Fruit fly (Drosophila melanogaster) whole organism, embryonic: ENCODE measurements around the gene CG15878.
A peak's percentile ranks its signal among the peaks of the same experiment; 100 is the strongest.

ENCODE experiments used
- ATbp ChIP-seq: fragments of 200-800 bp; sonication (Bioruptor generic); optimal IDR thresholded peaks from 2 replicates; lab custom pipeline; 2017; ENCODE audit warnings: missing biosample characterization, mild to moderate bottlenecking, missing genetic modification characterization, missing genetic modification reagents
- Ada2b ChIP-seq: fragments of 200-800 bp; sonication (Bioruptor generic); IDR thresholded peaks from 2 replicates; pipeline ENCODE4 v1.3.6; 2022; ENCODE audit warnings: missing biosample characterization, missing genetic modification characterization
- Asciz ChIP-seq: fragments of 200-800 bp; sonication (Bioruptor generic); optimal IDR thresholded peaks from 2 replicates; lab custom pipeline; 2017; ENCODE audit warnings: missing biosample characterization, mild to moderate bottlenecking, missing genetic modification characterization, missing genetic modification reagents
- CG12769 ChIP-seq: fragments of 200-800 bp; sonication (Bioruptor generic); optimal IDR thresholded peaks from 2 replicates; lab custom pipeline; 2019; ENCODE audit warnings: missing biosample characterization, mild to moderate bottlenecking, missing genetic modification characterization, moderate library complexity
- CG12942 ChIP-seq: fragments of 200-800 bp; sonication (Bioruptor generic); optimal IDR thresholded peaks from 3 replicates; lab custom pipeline; 2016; ENCODE audit warnings: missing biosample characterization, missing genetic modification characterization
- CG14860 ChIP-seq: fragments of 200-800 bp; sonication (Bioruptor generic); IDR thresholded peaks from 3 replicates; pipeline ENCODE4 v1.3.6; 2022; ENCODE audit warnings: missing biosample characterization, missing genetic modification characterization; ENCODE audit not compliant: partially characterized antibody
- CG15073 ChIP-seq: fragments of 200-800 bp; sonication (Bioruptor generic); optimal IDR thresholded peaks from 2 replicates; lab custom pipeline; 2016; ENCODE audit warnings: missing biosample characterization, missing genetic modification characterization
- CG17359 ChIP-seq: fragments of 200-800 bp; sonication (Bioruptor generic); optimal IDR thresholded peaks from 3 replicates; lab custom pipeline; 2018; ENCODE audit warnings: missing biosample characterization, mild to moderate bottlenecking, missing genetic modification characterization, moderate library complexity
- CG18619 ChIP-seq: fragments of 200-800 bp; sonication (Bioruptor generic); optimal IDR thresholded peaks from 3 replicates; lab custom pipeline; 2017; ENCODE audit warnings: missing biosample characterization, mild to moderate bottlenecking, missing genetic modification characterization
- CG2202 ChIP-seq: fragments of 200-800 bp; sonication (Bioruptor generic); optimal IDR thresholded peaks from 2 replicates; lab custom pipeline; 2018; ENCODE audit warnings: missing biosample characterization, mild to moderate bottlenecking, missing genetic modification characterization
- CG2889 ChIP-seq: fragments of 200-800 bp; sonication (Bioruptor generic); IDR thresholded peaks from 3 replicates; pipeline ENCODE4 v1.3.6; 2022; ENCODE audit warnings: missing biosample characterization, missing genetic modification characterization
- CG3726 ChIP-seq: fragments of 200-800 bp; sonication (Bioruptor generic); IDR thresholded peaks from 3 replicates; pipeline ENCODE4, ENCODE4 v1.3.6; 2022; ENCODE audit warnings: missing biosample characterization, missing genetic modification characterization
- CG3847 ChIP-seq: fragments of 200-800 bp; sonication (Bioruptor generic); IDR thresholded peaks from 2 replicates; pipeline ENCODE4 v1.3.6; 2022; ENCODE audit warnings: missing biosample characterization, missing genetic modification characterization
- CG7271 ChIP-seq: fragments of 200-800 bp; sonication (Bioruptor generic); optimal IDR thresholded peaks from 2 replicates; lab custom pipeline; 2018; ENCODE audit warnings: missing biosample characterization, mild to moderate bottlenecking, missing genetic modification characterization, moderate library complexity
- CG7556 ChIP-seq: fragments of 200-800 bp; sonication (Bioruptor generic); optimal IDR thresholded peaks from 2 replicates; lab custom pipeline; 2017; ENCODE audit warnings: missing biosample characterization, mild to moderate bottlenecking, missing genetic modification characterization
- CG7928 ChIP-seq: fragments of 200-800 bp; sonication (Bioruptor generic); optimal IDR thresholded peaks from 2 replicates; lab custom pipeline; 2017; ENCODE audit warnings: missing biosample characterization, mild to moderate bottlenecking, missing genetic modification characterization
- CG8089 ChIP-seq: fragments of 200-800 bp; sonication (Bioruptor generic); optimal IDR thresholded peaks from 3 replicates; lab custom pipeline; 2016; ENCODE audit warnings: missing biosample characterization, missing genetic modification characterization
- CG9797 ChIP-seq: fragments of 200-800 bp; sonication (Bioruptor generic); optimal IDR thresholded peaks from 3 replicates; lab custom pipeline; 2018; ENCODE audit warnings: missing biosample characterization, mild to moderate bottlenecking, missing genetic modification characterization
- CTCF ChIP-seq: fragments of 200-800 bp; sonication (Bioruptor generic); optimal IDR thresholded peaks from 2 replicates; lab custom pipeline; 2017; ENCODE audit warnings: missing biosample characterization, mild to moderate bottlenecking, missing genetic modification characterization, moderate library complexity
- Chrac-16 ChIP-seq: fragments of 200-800 bp; sonication (Bioruptor generic); optimal IDR thresholded peaks from 3 replicates; lab custom pipeline; 2016; ENCODE audit warnings: missing biosample characterization, missing genetic modification characterization
- E2f2 ChIP-seq: fragments of 200-800 bp; sonication (Bioruptor generic); IDR thresholded peaks from 2 replicates; pipeline ENCODE4 v1.3.6; 2022; ENCODE audit warnings: missing biosample characterization, missing genetic modification characterization
- Elba2 ChIP-seq: fragments of 200-800 bp; sonication (Bioruptor generic); optimal IDR thresholded peaks from 3 replicates; lab custom pipeline; 2016; ENCODE audit warnings: missing biosample characterization, missing genetic modification characterization
- Gsc ChIP-seq: fragments of 200-800 bp; sonication (Bioruptor generic); IDR thresholded peaks from 2 replicates; pipeline ENCODE4 v1.3.6; 2022; ENCODE audit warnings: missing biosample characterization, missing genetic modification characterization
- HLH54F ChIP-seq: fragments of 200-800 bp; sonication (Bioruptor generic); optimal IDR thresholded peaks from 3 replicates; lab custom pipeline; 2016; ENCODE audit warnings: missing biosample characterization, missing genetic modification characterization
- Hand ChIP-seq: fragments of 200-800 bp; sonication (Bioruptor generic); optimal IDR thresholded peaks from 2 replicates; lab custom pipeline; 2017; ENCODE audit warnings: mild to moderate bottlenecking, missing biosample characterization, missing genetic modification reagents, missing genetic modification characterization
- HmgD ChIP-seq: fragments of 200-800 bp; sonication (Bioruptor generic); optimal IDR thresholded peaks from 3 replicates; lab custom pipeline; 2016; ENCODE audit warnings: missing biosample characterization, missing genetic modification characterization
- Kr ChIP-seq: fragments of 200-800 bp; sonication (Bioruptor generic); optimal IDR thresholded peaks from 2 replicates; lab custom pipeline; 2017; ENCODE audit warnings: missing biosample characterization, mild to moderate bottlenecking, missing genetic modification characterization
- Med ChIP-seq: fragments of 200-800 bp; sonication (Bioruptor generic); peaks from one replicate; lab custom pipeline; 2016; ENCODE audit warnings: missing biosample characterization, missing genetic modification characterization, mild to moderate bottlenecking, inconsistent platforms, moderate library complexity
- Ravus ChIP-seq: fragments of 200-800 bp; sonication (Bioruptor generic); IDR thresholded peaks from 2 replicates; pipeline ENCODE4 v1.3.6; 2022; ENCODE audit warnings: missing biosample characterization, missing genetic modification characterization
- Sin3A ChIP-seq: fragments of >200 bp; optimal IDR thresholded peaks from 2 replicates; lab custom pipeline; 2018
- ara ChIP-seq: fragments of 200-800 bp; sonication (Bioruptor generic); IDR thresholded peaks from 2 replicates; pipeline ENCODE4 v1.3.6; 2022; ENCODE audit warnings: missing biosample characterization, missing genetic modification characterization
- ase ChIP-seq: fragments of 200-800 bp; sonication (Bioruptor generic); IDR thresholded peaks from 3 replicates; pipeline ENCODE4 v1.3.6; 2022; ENCODE audit warnings: missing biosample characterization, missing genetic modification characterization
- ash1 ChIP-seq: fragments of 200-800 bp; sonication (Bioruptor generic); optimal IDR thresholded peaks from 2 replicates; lab custom pipeline; 2018; ENCODE audit warnings: missing biosample characterization, mild to moderate bottlenecking, missing genetic modification characterization
- cato ChIP-seq: fragments of 200-800 bp; sonication (Bioruptor generic); optimal IDR thresholded peaks from 2 replicates; lab custom pipeline; 2016; ENCODE audit warnings: missing biosample characterization, missing genetic modification characterization, borderline replicate concordance
- chm ChIP-seq: fragments of 200-800 bp; sonication (Bioruptor generic); IDR thresholded peaks from 2 replicates; pipeline ENCODE4 v1.3.6; 2022; ENCODE audit warnings: missing biosample characterization, missing genetic modification characterization
- ci ChIP-seq: fragments of 200-800 bp; sonication (Bioruptor generic); IDR thresholded peaks from 3 replicates; pipeline ENCODE4 v1.3.6; 2022; ENCODE audit warnings: missing biosample characterization, missing genetic modification characterization
- croc ChIP-seq: fragments of 200-800 bp; sonication (Bioruptor generic); conservative IDR thresholded peaks from 3 replicates; pipeline ENCODE4 v1.3.6; 2022; ENCODE audit warnings: missing biosample characterization, missing genetic modification characterization
- en ChIP-seq: fragments of 200-800 bp; sonication (Bioruptor generic); optimal IDR thresholded peaks from 2 replicates; lab custom pipeline; 2016; ENCODE audit warnings: missing biosample characterization, missing genetic modification characterization
- fru ChIP-seq: fragments of >200 bp; optimal IDR thresholded peaks from 2 replicates; lab custom pipeline; 2017
- klu ChIP-seq: fragments of 200-800 bp; sonication (Bioruptor generic); IDR thresholded peaks from 2 replicates; pipeline ENCODE4 v1.3.6; 2022; ENCODE audit warnings: missing biosample characterization, missing genetic modification characterization
- lov ChIP-seq, 2 experiments: fragments of 200-800 bp in 1 of 2; fragments of >200 bp in 1 of 2; sonication (Bioruptor generic) in 1 of 2; IDR thresholded peaks in 1 of 2; optimal IDR thresholded peaks in 1 of 2; 2 replicates in 1 of 2; 3 replicates in 1 of 2; pipeline versions ENCODE4 v1.3.6 to Lab custom; 2017 to 2022; ENCODE audit warnings: missing biosample characterization in 1 of 2, missing genetic modification characterization in 1 of 2
- maf-S ChIP-seq: fragments of 200-800 bp; sonication (Bioruptor generic); optimal IDR thresholded peaks from 2 replicates; lab custom pipeline; 2016; ENCODE audit warnings: missing biosample characterization, missing genetic modification characterization
- mld ChIP-seq: fragments of 200-800 bp; sonication (Bioruptor generic); IDR thresholded peaks from 3 replicates; pipeline ENCODE4 v1.3.6; 2022; ENCODE audit warnings: missing biosample characterization, missing genetic modification characterization; ENCODE audit not compliant: partially characterized antibody
- p53 ChIP-seq: fragments of 200-800 bp; sonication (Bioruptor generic); optimal IDR thresholded peaks from 2 replicates; lab custom pipeline; 2016; ENCODE audit warnings: missing biosample characterization, missing genetic modification characterization
- salm ChIP-seq: fragments of 200-800 bp; sonication (Bioruptor generic); optimal IDR thresholded peaks from 2 replicates; lab custom pipeline; 2018; ENCODE audit warnings: missing biosample characterization, mild to moderate bottlenecking, missing genetic modification characterization
- sens ChIP-seq: fragments of 200-800 bp; sonication (Bioruptor generic); peaks from one replicate; lab custom pipeline; 2016; ENCODE audit warnings: missing biosample characterization, missing genetic modification characterization
- stwl ChIP-seq: fragments of 200-800 bp; sonication (Bioruptor generic); optimal IDR thresholded peaks from 3 replicates; lab custom pipeline; 2018; ENCODE audit warnings: missing biosample characterization, mild to moderate bottlenecking, missing genetic modification characterization, moderate library complexity
- tna ChIP-seq: fragments of 200-800 bp; sonication (Bioruptor generic); IDR thresholded peaks from 2 replicates; pipeline ENCODE4 v1.3.6; 2022; ENCODE audit warnings: missing biosample characterization, missing genetic modification characterization; ENCODE audit not compliant: partially characterized antibody
- trem ChIP-seq: fragments of 200-800 bp; optimal IDR thresholded peaks from 3 replicates; lab custom pipeline; 2019; ENCODE audit warnings: missing biosample characterization, mild to moderate bottlenecking, missing genetic modification characterization, moderate library complexity
- unc-4 ChIP-seq: fragments of 200-800 bp; sonication (Bioruptor generic); IDR thresholded peaks from 2 replicates; pipeline ENCODE4 v1.3.6; 2022; ENCODE audit warnings: missing biosample characterization, missing genetic modification characterization; ENCODE audit not compliant: partially characterized antibody
- wdn ChIP-seq: fragments of 200-800 bp; sonication (Bioruptor generic); IDR thresholded peaks from 2 replicates; pipeline ENCODE4 v1.3.6; 2022; ENCODE audit warnings: missing biosample characterization, missing genetic modification characterization
- wor ChIP-seq: fragments of 200-800 bp; sonication (Bioruptor generic); IDR thresholded peaks from 2 replicates; pipeline ENCODE4 v1.3.6; 2022; ENCODE audit warnings: missing biosample characterization, missing genetic modification characterization
- zen2 ChIP-seq: fragments of 200-800 bp; sonication (Bioruptor generic); IDR thresholded peaks from 3 replicates; pipeline ENCODE4 v1.3.6; 2022; ENCODE audit warnings: missing biosample characterization, missing genetic modification characterization; ENCODE audit not compliant: partially characterized antibody

Gene CG15878

dm6 chr3L:2237034-2237433 lies 24.7 kb upstream of the CG15878 start, which contains the start of gene CG9018 (continued):
- TF ChIP-seq CG3726 (GFP tag; lab: Robert Waterston, UW) (no peak), CTCF (GFP tag; lab: Kevin White, UChicago) (peak; percentile 96), wdn (GFP tag; lab: Robert Waterston, UW) (no peak), maf-S (GFP tag; lab: Kevin White, UChicago) (no peak), Elba2 (GFP tag; lab: Kevin White, UChicago) (peak; percentile 17), E2f2 (peak; percentile 99), ci (GFP tag; lab: Robert Waterston, UW) (no peak), CG12942 (GFP tag; lab: Kevin White, UChicago) (no peak), ase (GFP tag; lab: Robert Waterston, UW) (no peak), zen2 (GFP tag; lab: Robert Waterston, UW) (no peak), Ada2b (GFP tag; lab: Robert Waterston, UW) (no peak), trem (tag; lab: Kevin White, UChicago) (peak; percentile 74), ash1 (GFP tag; lab: Kevin White, UChicago) (no peak), CG15073 (GFP tag; lab: Kevin White, UChicago) (no peak), p53 (GFP tag; lab: Kevin White, UChicago) (peak; percentile 32), CG3847 (peak; percentile 68), stwl (tag; lab: Kevin White, UChicago) (peak; percentile 61), en (GFP tag; lab: Kevin White, UChicago) (no peak), HLH54F (no peak), CG7928 (GFP tag; lab: Kevin White, UChicago) (peak; percentile 86), Gsc (GFP tag; lab: Robert Waterston, UW) (no peak), ara (no peak), salm (no peak), CG12769 (tag; lab: Kevin White, UChicago) (no peak), Med (GFP tag; lab: Kevin White, UChicago) (peak; percentile 15), Hand (GFP tag; lab: Kevin White, UChicago) (no peak), tna (GFP tag; lab: Robert Waterston, UW) (no peak), wor (GFP tag; lab: Robert Waterston, UW) (no peak), klu (GFP tag; lab: Robert Waterston, UW) (no peak), sens (GFP tag; lab: Kevin White, UChicago) (peak; percentile 77), CG9797 (GFP tag; lab: Kevin White, UChicago) (peak; percentile 91), CG14860 (GFP tag; lab: Robert Waterston, UW) (no peak), Chrac-16 (no peak), chm (GFP tag; lab: Robert Waterston, UW) (no peak), CG17359 (tag; lab: Kevin White, UChicago) (no peak), CG2889 (GFP tag; lab: Robert Waterston, UW) (no peak), Kr (GFP tag; lab: Kevin White, UChicago) (no peak), CG7556 (no peak), unc-4 (GFP tag; lab: Robert Waterston, UW) (no peak), mld (GFP tag; lab: Robert Waterston, UW) (no peak), HmgD (GFP tag; lab: Kevin White, UChicago) (peak; percentile 42), fru (lab: Kevin White, UChicago) (no peak), Ravus (GFP tag; lab: Robert Waterston, UW) (no peak), lov (optimal IDR thresholded peaks at IDR 0.05; lab: Kevin White, UChicago) (no peak), lov (GFP tag; IDR thresholded peaks at IDR 0.05; lab: Robert Waterston, UW) (no peak), CG8089 (GFP tag; lab: Kevin White, UChicago) (no peak), Asciz (GFP tag; lab: Kevin White, UChicago) (no peak), CG18619 (GFP tag; lab: Kevin White, UChicago) (no peak), CG7271 (no peak), cato (no peak), croc (no peak), Sin3A (lab: Kevin White, UChicago) (peak; percentile 97), CG2202 (tag; lab: Kevin White, UChicago) (no peak), ATbp (GFP tag; lab: Kevin White, UChicago) (no peak)
